Fruit fly (Drosophila melanogaster): ENCODE data around the gene CG7080.

dm6 chr3R:22340207-22340606 lies 11.1 kb downstream of the CG7080 start, which contains the start of gene CG5388:
- TF ChIP-seq CG11617 (GFP tag; optimal IDR thresholded peaks at IDR 0.05) (no peak), cic (GFP tag; optimal IDR thresholded peaks at IDR 0.05) (no peak), CG1620 (GFP tag; optimal IDR thresholded peaks at IDR 0.05) (no peak), CG14711 (tag; optimal IDR thresholded peaks at IDR 0.05) (no peak), Mnt (GFP tag; optimal IDR thresholded peaks at IDR 0.05) (no peak), toe (GFP tag; optimal IDR thresholded peaks at IDR 0.05) (no peak), bab1 (GFP tag; optimal IDR thresholded peaks at IDR 0.05) (no peak), pad (GFP tag; optimal IDR thresholded peaks at IDR 0.05) (no peak), kay (GFP tag; ENCODE audit: borderline replicate concordance) (no peak), CG12768 (GFP tag; optimal IDR thresholded peaks at IDR 0.05) (no peak)
